Fruit fly (Drosophila melanogaster) whole organism, wandering third instar larva: ENCODE measurements around the gene meigo.

Source experiments
- Abd-B ChIP-seq: fragments of >200 bp; optimal IDR thresholded peaks from 2 replicates; lab custom pipeline; 2017; ENCODE audit warnings: missing biosample characterization, missing genetic modification characterization
- CG32264 ChIP-seq: fragments of 200-800 bp; sonication (Bioruptor generic); optimal IDR thresholded peaks from 2 replicates; lab custom pipeline; 2016; ENCODE audit warnings: missing biosample characterization, missing genetic modification characterization
- CG9705 ChIP-seq: fragments of 200-800 bp; sonication (Bioruptor generic); optimal IDR thresholded peaks from 2 replicates; lab custom pipeline; 2018; ENCODE audit warnings: missing biosample characterization, mild to moderate bottlenecking, missing genetic modification characterization
- CrebA ChIP-seq: fragments of 200-800 bp; sonication (Bioruptor generic); optimal IDR thresholded peaks from 2 replicates; lab custom pipeline; 2016; ENCODE audit warnings: missing biosample characterization, mild to moderate bottlenecking, missing genetic modification characterization, borderline replicate concordance
- Dfd ChIP-seq: fragments of >200 bp; optimal IDR thresholded peaks from 2 replicates; lab custom pipeline; 2017; ENCODE audit warnings: missing biosample characterization, missing genetic modification characterization
- Dif ChIP-seq: fragments of 200-275, 200-300 bp; sonication (Bioruptor generic); optimal IDR thresholded peaks from 2 replicates; lab custom pipeline; 2018; ENCODE audit warnings: missing biosample characterization, missing genetic modification characterization; ENCODE audit not compliant: partially characterized antibody
- GATAd ChIP-seq: sonication (Bioruptor generic); optimal IDR thresholded peaks from 2 replicates; lab custom pipeline; 2016; ENCODE audit warnings: missing biosample characterization, missing genetic modification characterization
- HLH106 ChIP-seq: fragments of 200-800 bp; optimal IDR thresholded peaks from 3 replicates; lab custom pipeline; 2019; ENCODE audit warnings: missing biosample characterization, mild to moderate bottlenecking, missing genetic modification characterization, moderate library complexity
- Hnf4 ChIP-seq: fragments of 200-800 bp; sonication (Bioruptor generic); optimal IDR thresholded peaks from 2 replicates; lab custom pipeline; 2016; ENCODE audit warnings: missing biosample characterization, mild to moderate bottlenecking, missing genetic modification characterization
- Hr78 ChIP-seq: fragments of >200 bp; optimal IDR thresholded peaks from 2 replicates; lab custom pipeline; 2017; ENCODE audit warnings: missing biosample characterization, missing genetic modification characterization
- Hr83 ChIP-seq: fragments of 200-300 bp; sonication (Bioruptor generic); optimal IDR thresholded peaks from 2 replicates; lab custom pipeline; 2016; ENCODE audit warnings: missing biosample characterization, mild to moderate bottlenecking, missing genetic modification characterization, moderate library complexity; ENCODE audit not compliant: poor library complexity, severe bottlenecking
- Jra ChIP-seq: sonication (Bioruptor generic); optimal IDR thresholded peaks from 2 replicates; lab custom pipeline; 2016; ENCODE audit warnings: missing biosample characterization, missing genetic modification characterization
- Myc ChIP-seq: fragments of >200 bp; optimal IDR thresholded peaks from 2 replicates; lab custom pipeline; 2017
- N ChIP-seq: fragments of >200 bp; optimal IDR thresholded peaks from 2 replicates; lab custom pipeline; 2018; ENCODE audit warnings: missing biosample characterization, missing external identifiers, missing genetic modification characterization
- OdsH ChIP-seq: fragments of 200-800 bp; sonication (Bioruptor generic); optimal IDR thresholded peaks from 2 replicates; lab custom pipeline; 2016; ENCODE audit warnings: missing biosample characterization, mild to moderate bottlenecking, missing genetic modification characterization
- Rel ChIP-seq, 2 experiments: fragments of 200-800 bp; sonication (Bioruptor generic) in 1 of 2; optimal IDR thresholded peaks; 2 replicates in 1 of 2; 3 replicates in 1 of 2; lab custom pipeline; 2016 to 2019; ENCODE audit warnings: mild to moderate bottlenecking in 2 of 2, missing biosample characterization in 2 of 2, missing genetic modification characterization in 2 of 2, moderate library complexity in 1 of 2
- Sp1 ChIP-seq: fragments of 200-800 bp; sonication (Bioruptor generic); optimal IDR thresholded peaks from 3 replicates; lab custom pipeline; 2019; ENCODE audit warnings: missing biosample characterization, mild to moderate bottlenecking, missing genetic modification characterization, moderate library complexity
- Vsx2 ChIP-seq: fragments of 200-300, 225-300 bp; sonication (Bioruptor generic); optimal IDR thresholded peaks from 2 replicates; lab custom pipeline; 2018; ENCODE audit warnings: missing biosample characterization, missing genetic modification characterization; ENCODE audit not compliant: partially characterized antibody
- br ChIP-seq: fragments of 200-800 bp; sonication (Bioruptor generic); optimal IDR thresholded peaks from 2 replicates; lab custom pipeline; 2016; ENCODE audit warnings: missing biosample characterization, missing genetic modification characterization
- brk ChIP-seq: fragments of 200-800 bp; sonication (Bioruptor generic); optimal IDR thresholded peaks from 2 replicates; lab custom pipeline; 2016; ENCODE audit warnings: missing biosample characterization, mild to moderate bottlenecking, missing genetic modification characterization
- dl ChIP-seq, 2 experiments: fragments of 175-275, 200-275 bp in 1 of 2; fragments of 200-275 bp in 1 of 2; sonication (Bioruptor generic); optimal IDR thresholded peaks; lab custom pipeline; 2018; ENCODE audit warnings: mild to moderate bottlenecking in 2 of 2, missing biosample characterization in 2 of 2, missing genetic modification characterization in 2 of 2, moderate library complexity in 2 of 2; ENCODE audit not compliant: partially characterized antibody in 2 of 2, insufficient read depth in 1 of 2
- dmrt93B ChIP-seq: fragments of 200-800 bp; sonication (Bioruptor generic); optimal IDR thresholded peaks from 2 replicates; lab custom pipeline; 2018; ENCODE audit warnings: missing biosample characterization, mild to moderate bottlenecking, missing genetic modification characterization
- dsf ChIP-seq: sonication (Bioruptor generic); optimal IDR thresholded peaks from 2 replicates; lab custom pipeline; 2016; ENCODE audit warnings: missing biosample characterization, missing genetic modification characterization, borderline replicate concordance
- ey ChIP-seq: fragments of 200-800 bp; sonication (Bioruptor generic); optimal IDR thresholded peaks from 2 replicates; lab custom pipeline; 2016; ENCODE audit warnings: missing biosample characterization, missing genetic modification characterization
- foxo ChIP-seq, 2 experiments: fragments of 200-800 bp; sonication (Bioruptor generic); optimal IDR thresholded peaks; 2 replicates in 1 of 2; 3 replicates in 1 of 2; lab custom pipeline; 2016 to 2017; ENCODE audit warnings: missing biosample characterization in 2 of 2, missing genetic modification characterization in 2 of 2
- fru ChIP-seq: fragments of 200-800 bp; sonication (Bioruptor generic); optimal IDR thresholded peaks from 3 replicates; lab custom pipeline; 2016; ENCODE audit warnings: missing biosample characterization, mild to moderate bottlenecking, missing genetic modification characterization
- h ChIP-seq: fragments of 200-800 bp; sonication (Bioruptor generic); optimal IDR thresholded peaks from 3 replicates; lab custom pipeline; 2016; ENCODE audit warnings: missing biosample characterization, mild to moderate bottlenecking, missing genetic modification characterization
- jim ChIP-seq: fragments of 175-275, 200-325 bp; sonication (Bioruptor generic); optimal IDR thresholded peaks from 2 replicates; lab custom pipeline; 2016; ENCODE audit warnings: missing biosample characterization, mild to moderate bottlenecking, missing genetic modification characterization
- lola ChIP-seq: fragments of >200 bp; optimal IDR thresholded peaks from 2 replicates; lab custom pipeline; 2017; ENCODE audit warnings: missing biosample characterization, missing genetic modification characterization
- psq ChIP-seq: fragments of 200-800 bp; sonication (Bioruptor generic); optimal IDR thresholded peaks from 3 replicates; lab custom pipeline; 2017; ENCODE audit warnings: missing biosample characterization, mild to moderate bottlenecking, missing genetic modification characterization, moderate library complexity
- rgr ChIP-seq: fragments of 200-800 bp; sonication (Bioruptor generic); optimal IDR thresholded peaks from 3 replicates; lab custom pipeline; 2016; ENCODE audit warnings: missing biosample characterization, mild to moderate bottlenecking, missing genetic modification characterization
- sage ChIP-seq: fragments of 200-800 bp; sonication (Bioruptor generic); optimal IDR thresholded peaks from 2 replicates; lab custom pipeline; 2016; ENCODE audit warnings: missing biosample characterization, mild to moderate bottlenecking, missing genetic modification characterization
- sv ChIP-seq: fragments of 200-800 bp; sonication (Bioruptor generic); optimal IDR thresholded peaks from 3 replicates; lab custom pipeline; 2016; ENCODE audit warnings: missing biosample characterization, missing genetic modification characterization
- tai ChIP-seq: sonication (Bioruptor generic); optimal IDR thresholded peaks from 2 replicates; lab custom pipeline; 2016; ENCODE audit warnings: missing biosample characterization, missing genetic modification characterization
- woc ChIP-seq: sonication (Bioruptor generic); optimal IDR thresholded peaks from 2 replicates; lab custom pipeline; 2016; ENCODE audit warnings: missing biosample characterization, mild to moderate bottlenecking, missing genetic modification characterization

The meigo gene

dm6 chr3R:21141341-21141740 is 3.3 kb downstream of the meigo start:
- TF ChIP-seq Vsx2 (GFP tag; lab: Kevin White, UChicago) (no peak), CrebA (GFP tag; lab: Kevin White, UChicago) (no peak), tai (GFP tag; lab: Kevin White, UChicago) (no peak), Hr78 (no peak), fru (no peak), Abd-B (no peak)

dm6 chr3R:21150090-21150489 is 12.0 kb downstream of the meigo start:
- peak; percentile 4 for TF ChIP-seq rgr (GFP tag; lab: Kevin White, UChicago)
- TF ChIP-seq br (GFP tag; lab: Kevin White, UChicago), result peak; percentile 50
- TF ChIP-seq dmrt93B (GFP tag; lab: Kevin White, UChicago), result no peak
- TF ChIP-seq sage (GFP tag; lab: Kevin White, UChicago), result no peak
- no peak for TF ChIP-seq Hr83 (GFP tag; lab: Kevin White, UChicago)
- peak; percentile 15 for TF ChIP-seq CrebA (GFP tag; lab: Kevin White, UChicago)
- TF ChIP-seq h (GFP tag; lab: Kevin White, UChicago), result peak; percentile 39
- TF ChIP-seq fru, result peak; percentile 3
- TF ChIP-seq Rel (GFP tag; optimal IDR thresholded peaks at IDR 0.05; lab: Kevin White, UChicago), result no peak
- TF ChIP-seq Rel (tag; optimal IDR thresholded peaks at IDR 0.05; lab: Kevin White, UChicago), result peak; percentile 42
- TF ChIP-seq HLH106 (tag; lab: Kevin White, UChicago), result no peak
- no peak for TF ChIP-seq CG9705 (GFP tag; lab: Kevin White, UChicago)
- no peak for TF ChIP-seq psq (GFP tag; lab: Kevin White, UChicago)
- no peak for TF ChIP-seq brk (GFP tag; lab: Kevin White, UChicago)
- TF ChIP-seq tai (GFP tag; lab: Kevin White, UChicago), result no peak
- TF ChIP-seq Sp1 (GFP tag; lab: Kevin White, UChicago), result peak; percentile 17
- TF ChIP-seq Hnf4, result peak; percentile 28

- TF ChIP-seq sage (GFP tag; lab: Kevin White, UChicago) (no peak), h (GFP tag; lab: Kevin White, UChicago) (peak; percentile 66), foxo (GFP tag; optimal IDR thresholded peaks at IDR 0.05; lab: Kevin White, UChicago) (peak in 1 of 2 experiments; percentile 29), HLH106 (tag; lab: Kevin White, UChicago) (peak; percentile 53), jim (GFP tag; lab: Kevin White, UChicago) (no peak), sv (no peak), Hr83 (GFP tag; lab: Kevin White, UChicago) (no peak), rgr (GFP tag; lab: Kevin White, UChicago) (peak; percentile 68), fru (peak; percentile 19), Dfd (GFP tag; lab: Kevin White, UChicago) (no peak), psq (GFP tag; lab: Kevin White, UChicago) (peak; percentile 39), CrebA (GFP tag; lab: Kevin White, UChicago) (no peak), Hnf4 (peak; percentile 44), br (GFP tag; lab: Kevin White, UChicago) (peak; percentile 44), ey (GFP tag; lab: Kevin White, UChicago) (peak; percentile 41), Abd-B (no peak), CG32264 (GFP tag; lab: Kevin White, UChicago) (no peak), GATAd (no peak), dmrt93B (GFP tag; lab: Kevin White, UChicago) (no peak), N (GFP tag; lab: Kevin White, UChicago) (no peak), lola (GFP tag; lab: Kevin White, UChicago) (no peak), brk (GFP tag; lab: Kevin White, UChicago) (no peak), OdsH (GFP tag; lab: Kevin White, UChicago) (peak; percentile 55), tai (GFP tag; lab: Kevin White, UChicago) (no peak), CG9705 (GFP tag; lab: Kevin White, UChicago) (no peak), Sp1 (GFP tag; lab: Kevin White, UChicago) (peak; percentile 61), Jra (peak; percentile 3)
Measured at dm6 chr3R:21151090-21151870, 13.2 kb downstream of the meigo start.

dm6 chr3R:21152856-21153278 is 14.8 kb downstream of the meigo start:
- TF ChIP-seq brk (GFP tag; lab: Kevin White, UChicago) (peak; percentile 65), sage (GFP tag; lab: Kevin White, UChicago) (peak; percentile 60), Dif (GFP tag; lab: Kevin White, UChicago) (peak; percentile 78), br (GFP tag; lab: Kevin White, UChicago) (peak; percentile 34), Sp1 (GFP tag; lab: Kevin White, UChicago) (peak; percentile 86), CG9705 (GFP tag; lab: Kevin White, UChicago) (no peak), CrebA (GFP tag; lab: Kevin White, UChicago) (peak; percentile 89), fru (no peak), Rel (GFP tag; optimal IDR thresholded peaks at IDR 0.05; lab: Kevin White, UChicago) (peak; percentile 78), Rel (tag; optimal IDR thresholded peaks at IDR 0.05; lab: Kevin White, UChicago) (peak; percentile 47), dl (GFP tag; optimal IDR thresholded peaks at IDR 0.05; lab: Kevin White, UChicago; ENCODE audit: insufficient read depth in 1 of 2, partially characterized antibody in 2 of 2) (peak; percentile 80 to 84), psq (GFP tag; lab: Kevin White, UChicago) (peak; percentile 3), Vsx2 (GFP tag; lab: Kevin White, UChicago) (peak; percentile 57), dsf (no peak), woc (GFP tag; lab: Kevin White, UChicago) (peak; percentile 33), N (GFP tag; lab: Kevin White, UChicago) (no peak), Hr78 (no peak), Myc (no peak)
